Worm (Caenorhabditis elegans) whole organism, late embryonic: ENCODE measurements around the gene acs-3.

Experiments
- hlh-30 ChIP-seq: sonication (generic microtip); optimal IDR thresholded peaks from 2 replicates; lab custom pipeline; 2017; ENCODE audit warnings: antibody characterized with exemption, missing genetic modification characterization, missing compliant biosample characterization; ENCODE audit not compliant: insufficient read depth
- nhr-11 ChIP-seq: fragments of 150-350 bp; optimal IDR thresholded peaks from 2 replicates; lab custom pipeline; 2014; ENCODE audit warnings: missing biosample characterization, missing genetic modification characterization
- pha-4 ChIP-seq: fragments of 150-350 bp; optimal IDR thresholded peaks from 2 replicates; lab custom pipeline; 2018; ENCODE audit warnings: missing biosample characterization, missing genetic modification reagents, missing genetic modification characterization
- tbx-2 ChIP-seq: sonication (generic microtip); optimal IDR thresholded peaks from 2 replicates; lab custom pipeline; 2016; ENCODE audit warnings: missing genetic modification characterization, missing compliant biosample characterization

DNA sequence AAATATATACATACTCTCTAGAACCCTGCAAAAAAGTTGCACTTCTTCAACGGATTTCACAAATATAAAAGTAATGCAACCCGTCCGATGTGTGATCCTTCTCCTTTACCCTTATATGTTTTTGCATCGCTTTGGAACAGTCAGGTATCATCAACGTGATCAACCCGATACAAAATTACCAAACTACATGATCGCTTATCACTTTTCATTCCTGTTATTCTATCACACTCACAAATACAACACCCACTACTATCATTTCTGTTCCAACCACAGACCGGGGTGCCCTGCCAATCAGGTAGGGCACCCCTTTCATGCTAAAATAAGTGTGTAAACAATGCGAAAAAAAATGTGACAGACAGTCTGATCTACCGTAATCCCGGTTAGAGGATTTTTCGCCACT, 2.4 kb upstream of the acs-3 start:
- TF ChIP-seq hlh-30 (no peak), tbx-2 (tag; lab: Kevin White, UChicago) (no peak), pha-4 (tag; lab: Kevin White, UChicago) (no peak), nhr-11 (tag; lab: Kevin White, UChicago) (no peak)
